Worm (Caenorhabditis elegans): ENCODE data around the gene ins-4.

Gene ins-4

ce11 chrII:5961317-5961716 is 34.8 kb upstream of the ins-4 start, which contains the start of gene B0034.7:
TSS of gene B0034.7 (plus strand) at chrII:5961617.
- TF ChIP-seq ztf-23 (GFP tag; IDR thresholded peaks at IDR 0.05) (no peak), klf-2 (GFP tag; conservative IDR thresholded peaks at IDR 0.05) (no peak), cog-1 (tag; optimal IDR thresholded peaks at IDR 0.05) (no peak), flt-1 (GFP tag; IDR thresholded peaks at IDR 0.05) (no peak), med-1 (GFP tag; optimal IDR thresholded peaks at IDR 0.05; ENCODE audit: insufficient read depth) (no peak), ref-1 (GFP tag; conservative IDR thresholded peaks at IDR 0.05) (no peak), tab-1 (GFP tag; IDR thresholded peaks at IDR 0.05) (no peak), ztf-29 (GFP tag; IDR thresholded peaks at IDR 0.05) (no peak), T22C8.4 (GFP tag; IDR thresholded peaks at IDR 0.05) (no peak)

- TF ChIP-seq ztf-23 (GFP tag; IDR thresholded peaks at IDR 0.05), result no peak
- TF ChIP-seq ref-1 (GFP tag; conservative IDR thresholded peaks at IDR 0.05), result no peak
Observed at ce11 chrII:5962343-5962742, 33.8 kb upstream of the ins-4 start.

ce11 chrII:5964962-5965361 is 31.2 kb upstream of the ins-4 start:
- TF ChIP-seq cog-1 (tag; optimal IDR thresholded peaks at IDR 0.05) (no peak), T22C8.4 (GFP tag; IDR thresholded peaks at IDR 0.05) (no peak), tab-1 (GFP tag; IDR thresholded peaks at IDR 0.05) (no peak), ztf-29 (GFP tag; IDR thresholded peaks at IDR 0.05) (no peak), med-1 (GFP tag; optimal IDR thresholded peaks at IDR 0.05; ENCODE audit: insufficient read depth) (no peak), ztf-23 (GFP tag; IDR thresholded peaks at IDR 0.05) (no peak), ref-1 (GFP tag; conservative IDR thresholded peaks at IDR 0.05) (no peak), flt-1 (GFP tag; IDR thresholded peaks at IDR 0.05) (no peak)

- TF ChIP-seq ztf-23 (GFP tag; IDR thresholded peaks at IDR 0.05), result no peak
- no peak for TF ChIP-seq med-1 (GFP tag; optimal IDR thresholded peaks at IDR 0.05; ENCODE audit: insufficient read depth)
- TF ChIP-seq ref-1 (GFP tag; conservative IDR thresholded peaks at IDR 0.05), result no peak
- TF ChIP-seq klf-2 (GFP tag; conservative IDR thresholded peaks at IDR 0.05), result no peak
- no peak for TF ChIP-seq cog-1 (tag; optimal IDR thresholded peaks at IDR 0.05)
- TF ChIP-seq flt-1 (GFP tag; IDR thresholded peaks at IDR 0.05), result no peak
- no peak for TF ChIP-seq T22C8.4 (GFP tag; IDR thresholded peaks at IDR 0.05)
- no peak for TF ChIP-seq tab-1 (GFP tag; IDR thresholded peaks at IDR 0.05)
- TF ChIP-seq ztf-29 (GFP tag; IDR thresholded peaks at IDR 0.05), result no peak
Observed at ce11 chrII:5966637-5967036, 29.5 kb upstream of the ins-4 start.

- TF ChIP-seq ref-1 (GFP tag; conservative IDR thresholded peaks at IDR 0.05) (no peak), flt-1 (GFP tag; IDR thresholded peaks at IDR 0.05) (no peak), klf-2 (GFP tag; conservative IDR thresholded peaks at IDR 0.05) (no peak), cog-1 (tag; optimal IDR thresholded peaks at IDR 0.05) (no peak), T22C8.4 (GFP tag; IDR thresholded peaks at IDR 0.05) (no peak), tab-1 (GFP tag; IDR thresholded peaks at IDR 0.05) (no peak), ztf-29 (GFP tag; IDR thresholded peaks at IDR 0.05) (no peak), ztf-23 (GFP tag; IDR thresholded peaks at IDR 0.05) (no peak), med-1 (GFP tag; optimal IDR thresholded peaks at IDR 0.05; ENCODE audit: insufficient read depth) (no peak)
Observed at ce11 chrII:5968037-5968436, 28.1 kb upstream of the ins-4 start, which contains the start of gene B0034.1. TSS of gene B0034.1 (plus strand) at chrII:5968337.

- TF ChIP-seq ztf-23 (GFP tag; IDR thresholded peaks at IDR 0.05), result no peak
- TF ChIP-seq tab-1 (GFP tag; IDR thresholded peaks at IDR 0.05), result no peak
- no peak for TF ChIP-seq flt-1 (GFP tag; IDR thresholded peaks at IDR 0.05)
- TF ChIP-seq klf-2 (GFP tag; conservative IDR thresholded peaks at IDR 0.05), result no peak
- no peak for TF ChIP-seq ztf-29 (GFP tag; IDR thresholded peaks at IDR 0.05)
- TF ChIP-seq T22C8.4 (GFP tag; IDR thresholded peaks at IDR 0.05), result no peak
- no peak for TF ChIP-seq med-1 (GFP tag; optimal IDR thresholded peaks at IDR 0.05; ENCODE audit: insufficient read depth)
- TF ChIP-seq ref-1 (GFP tag; conservative IDR thresholded peaks at IDR 0.05), result no peak
- TF ChIP-seq cog-1 (tag; optimal IDR thresholded peaks at IDR 0.05), result no peak
Observed at ce11 chrII:5969303-5969702, 26.9 kb upstream of the ins-4 start, which contains the start of gene B0034.4. TSS of gene B0034.4 (minus strand) at chrII:5969531.

- TF ChIP-seq T22C8.4 (GFP tag; IDR thresholded peaks at IDR 0.05) (no peak), tab-1 (GFP tag; IDR thresholded peaks at IDR 0.05) (no peak), ztf-29 (GFP tag; IDR thresholded peaks at IDR 0.05) (no peak), ref-1 (GFP tag; conservative IDR thresholded peaks at IDR 0.05) (no peak), ztf-23 (GFP tag; IDR thresholded peaks at IDR 0.05) (no peak)
Observed at ce11 chrII:5974878-5975277, 21.3 kb upstream of the ins-4 start, which contains the start of gene B0034.5. TSS of gene B0034.5 (minus strand) at chrII:5974978.

- no peak for TF ChIP-seq med-1 (GFP tag; optimal IDR thresholded peaks at IDR 0.05; ENCODE audit: insufficient read depth)
Observed at ce11 chrII:5988224-5988623, 7.9 kb upstream of the ins-4 start, which contains the start of gene ins-2. TSS of gene ins-2 (plus strand) at chrII:5988524.

- TF ChIP-seq ztf-23 (GFP tag; IDR thresholded peaks at IDR 0.05) (no peak), flt-1 (GFP tag; IDR thresholded peaks at IDR 0.05) (no peak), cog-1 (tag; optimal IDR thresholded peaks at IDR 0.05) (no peak), ref-1 (GFP tag; conservative IDR thresholded peaks at IDR 0.05) (no peak), klf-2 (GFP tag; conservative IDR thresholded peaks at IDR 0.05) (no peak), ztf-29 (GFP tag; IDR thresholded peaks at IDR 0.05) (no peak), T22C8.4 (GFP tag; IDR thresholded peaks at IDR 0.05) (no peak), tab-1 (GFP tag; IDR thresholded peaks at IDR 0.05) (no peak), med-1 (GFP tag; optimal IDR thresholded peaks at IDR 0.05; ENCODE audit: insufficient read depth) (no peak)
Observed at ce11 chrII:5990668-5991067, 5.5 kb upstream of the ins-4 start, which contains the start of gene ins-3. TSS of gene ins-3 (minus strand) at chrII:5990768.

- TF ChIP-seq T22C8.4 (GFP tag; IDR thresholded peaks at IDR 0.05) (no peak), ztf-23 (GFP tag; IDR thresholded peaks at IDR 0.05) (no peak), ref-1 (GFP tag; conservative IDR thresholded peaks at IDR 0.05) (no peak), ztf-29 (GFP tag; IDR thresholded peaks at IDR 0.05) (no peak), klf-2 (GFP tag; conservative IDR thresholded peaks at IDR 0.05) (no peak), flt-1 (GFP tag; IDR thresholded peaks at IDR 0.05) (no peak), tab-1 (GFP tag; IDR thresholded peaks at IDR 0.05) (no peak), cog-1 (tag; optimal IDR thresholded peaks at IDR 0.05) (no peak), med-1 (GFP tag; optimal IDR thresholded peaks at IDR 0.05; ENCODE audit: insufficient read depth) (no peak)
Observed at ce11 chrII:5997257-5997656, 1.1 kb downstream of the ins-4 start, which contains the start of gene ins-5. TSS of gene ins-5 (plus strand) at chrII:5997557.
